Fruit fly (Drosophila melanogaster) whole organism, embryonic: ENCODE results near the gene CG32117.
A peak's percentile ranks its signal among the peaks of the same experiment; 100 is the strongest.

Experiments
- Abd-B ChIP-seq: fragments of 200-800 bp; sonication (Bioruptor generic); optimal IDR thresholded peaks from 2 replicates; lab custom pipeline; 2018; ENCODE audit warnings: missing biosample characterization, mild to moderate bottlenecking, missing genetic modification characterization, moderate library complexity
- Atf-2 ChIP-seq: fragments of 200-800 bp; sonication (Bioruptor generic); optimal IDR thresholded peaks from 2 replicates; lab custom pipeline; 2016; ENCODE audit warnings: missing biosample characterization, missing genetic modification characterization
- Bteb2 ChIP-seq: fragments of 200-800 bp; sonication (Bioruptor generic); optimal IDR thresholded peaks from 2 replicates; lab custom pipeline; 2016; ENCODE audit warnings: missing biosample characterization, missing genetic modification characterization
- CG10147 ChIP-seq: fragments of 200-800 bp; sonication (Bioruptor generic); optimal IDR thresholded peaks from 2 replicates; lab custom pipeline; 2019; ENCODE audit warnings: missing biosample characterization, mild to moderate bottlenecking, missing genetic modification characterization, moderate library complexity
- CG11247 ChIP-seq: fragments of 200-800 bp; sonication (Bioruptor generic); IDR thresholded peaks from 2 replicates; pipeline ENCODE4 v1.3.6; 2022; ENCODE audit warnings: missing biosample characterization, missing genetic modification characterization
- CG12219 ChIP-seq: fragments of 200-800 bp; sonication (Bioruptor generic); optimal IDR thresholded peaks from 3 replicates; lab custom pipeline; 2018; ENCODE audit warnings: missing biosample characterization, mild to moderate bottlenecking, missing genetic modification characterization
- CG12299 ChIP-seq: fragments of 200-800 bp; sonication (Bioruptor generic); optimal IDR thresholded peaks from 2 replicates; lab custom pipeline; 2018; ENCODE audit warnings: missing biosample characterization, mild to moderate bottlenecking, missing genetic modification characterization
- CG14014 ChIP-seq: fragments of 200-800 bp; sonication (Bioruptor generic); IDR thresholded peaks from 2 replicates; pipeline ENCODE4 v1.3.6; 2022; ENCODE audit warnings: missing biosample characterization, missing genetic modification characterization
- CG14667 ChIP-seq: fragments of 200-800 bp; sonication (Bioruptor generic); IDR thresholded peaks from 2 replicates; pipeline ENCODE4 v1.3.6; 2022; ENCODE audit warnings: missing biosample characterization, missing genetic modification characterization
- CG17328 ChIP-seq: fragments of 200-800 bp; sonication (Bioruptor generic); IDR thresholded peaks from 2 replicates; pipeline ENCODE4 v1.3.6; 2022; ENCODE audit warnings: missing biosample characterization, missing genetic modification characterization
- CG1832 ChIP-seq: fragments of 200-800 bp; sonication (Bioruptor generic); optimal IDR thresholded peaks from 2 replicates; lab custom pipeline; 2017; ENCODE audit warnings: missing biosample characterization, mild to moderate bottlenecking, missing genetic modification characterization, inconsistent platforms
- CG2875 ChIP-seq: fragments of 200-800 bp; sonication (Bioruptor generic); optimal IDR thresholded peaks from 2 replicates; lab custom pipeline; 2017; ENCODE audit warnings: missing biosample characterization, mild to moderate bottlenecking, missing genetic modification characterization, missing genetic modification reagents
- CG32772 ChIP-seq: fragments of 200-800 bp; sonication (Bioruptor generic); IDR thresholded peaks from 2 replicates; pipeline ENCODE4 v1.3.6; 2022; ENCODE audit warnings: missing biosample characterization, missing genetic modification characterization
- CG33213 ChIP-seq: fragments of 200-800 bp; sonication (Bioruptor generic); optimal IDR thresholded peaks from 3 replicates; lab custom pipeline; 2016; ENCODE audit warnings: missing biosample characterization, missing genetic modification characterization
- CG4820 ChIP-seq: fragments of 200-800 bp; sonication (Bioruptor generic); optimal IDR thresholded peaks from 3 replicates; lab custom pipeline; 2016; ENCODE audit warnings: missing biosample characterization, missing genetic modification characterization
- CG6175 ChIP-seq: fragments of 200-800 bp; sonication (Bioruptor generic); IDR thresholded peaks from 3 replicates; pipeline ENCODE4 v1.3.6; 2022; ENCODE audit warnings: missing biosample characterization, missing genetic modification characterization
- CG8089 ChIP-seq: fragments of 200-800 bp; sonication (Bioruptor generic); optimal IDR thresholded peaks from 3 replicates; lab custom pipeline; 2016; ENCODE audit warnings: missing biosample characterization, missing genetic modification characterization
- CG8281 ChIP-seq: fragments of 200-800 bp; sonication (Bioruptor generic); optimal IDR thresholded peaks from 2 replicates; lab custom pipeline; 2018; ENCODE audit warnings: missing biosample characterization, mild to moderate bottlenecking, missing genetic modification characterization, moderate library complexity
- CG8388 ChIP-seq: fragments of 200-800 bp; sonication (Bioruptor generic); optimal IDR thresholded peaks from 2 replicates; lab custom pipeline; 2019; ENCODE audit warnings: missing biosample characterization, mild to moderate bottlenecking, missing genetic modification characterization, moderate library complexity
- CG8478 ChIP-seq: fragments of >200 bp; optimal IDR thresholded peaks from 2 replicates; lab custom pipeline; 2018
- CG8765 ChIP-seq: fragments of 200-800 bp; sonication (Bioruptor generic); IDR thresholded peaks from 2 replicates; pipeline ENCODE4 v1.3.6; 2022; ENCODE audit warnings: missing biosample characterization, missing genetic modification characterization
- CG9215 ChIP-seq: fragments of 200-800 bp; sonication (Bioruptor generic); IDR thresholded peaks from 2 replicates; pipeline ENCODE4 v1.3.6; 2022; ENCODE audit warnings: missing biosample characterization, missing genetic modification characterization
- D19A ChIP-seq: fragments of 200-800 bp; optimal IDR thresholded peaks from 3 replicates; lab custom pipeline; 2019; ENCODE audit warnings: missing biosample characterization, mild to moderate bottlenecking, missing genetic modification characterization, moderate library complexity
- D19B ChIP-seq: fragments of 200-800 bp; sonication (Bioruptor generic); optimal IDR thresholded peaks from 2 replicates; lab custom pipeline; 2017; ENCODE audit warnings: missing biosample characterization, mild to moderate bottlenecking, missing genetic modification characterization
- E2f2 ChIP-seq: fragments of 200-800 bp; sonication (Bioruptor generic); IDR thresholded peaks from 2 replicates; pipeline ENCODE4 v1.3.6; 2022; ENCODE audit warnings: missing biosample characterization, missing genetic modification characterization
- Hr39 ChIP-seq: fragments of >200 bp; optimal IDR thresholded peaks from 2 replicates; lab custom pipeline; 2017
- Hr78 ChIP-seq, 2 experiments: fragments of 200-800 bp in 1 of 2; fragments of >200 bp in 1 of 2; sonication (Bioruptor generic) in 1 of 2; optimal IDR thresholded peaks; 2 replicates each; lab custom pipeline; 2017 to 2019; ENCODE audit warnings: missing biosample characterization in 2 of 2, missing genetic modification characterization in 2 of 2, mild to moderate bottlenecking in 1 of 2, moderate library complexity in 1 of 2
- Jarid2 ChIP-seq: fragments of 200-800 bp; sonication (Bioruptor generic); optimal IDR thresholded peaks from 3 replicates; lab custom pipeline; 2017; ENCODE audit warnings: mild to moderate bottlenecking, missing biosample characterization, missing genetic modification reagents, missing genetic modification characterization
- Lpt ChIP-seq: fragments of >200 bp; optimal IDR thresholded peaks from 2 replicates; lab custom pipeline; 2018; ENCODE audit warnings: missing biosample characterization, missing genetic modification characterization
- NK7.1 ChIP-seq: fragments of 200-800 bp; sonication (Bioruptor generic); optimal IDR thresholded peaks from 3 replicates; lab custom pipeline; 2016; ENCODE audit warnings: missing biosample characterization, missing genetic modification characterization
- Neu2 ChIP-seq: fragments of 200-800 bp; sonication (Bioruptor generic); optimal IDR thresholded peaks from 3 replicates; lab custom pipeline; 2016; ENCODE audit warnings: missing biosample characterization, missing genetic modification characterization, borderline replicate concordance
- Oli ChIP-seq: fragments of 200-800 bp; sonication (Bioruptor generic); optimal IDR thresholded peaks from 2 replicates; lab custom pipeline; 2018; ENCODE audit warnings: missing biosample characterization, mild to moderate bottlenecking, missing genetic modification characterization, moderate library complexity
- Scr ChIP-seq: fragments of 200-800 bp; sonication (Bioruptor generic); IDR thresholded peaks from 2 replicates; pipeline ENCODE4 v1.3.6; 2022; ENCODE audit warnings: missing biosample characterization, missing genetic modification characterization; ENCODE audit not compliant: partially characterized antibody
- bab2 ChIP-seq: fragments of 200-800 bp; sonication (Bioruptor generic); optimal IDR thresholded peaks from 2 replicates; lab custom pipeline; 2016; ENCODE audit warnings: missing biosample characterization, missing genetic modification characterization
- bowl ChIP-seq: fragments of 200-800 bp; sonication (Bioruptor generic); IDR thresholded peaks from 2 replicates; pipeline ENCODE4 v1.3.6; 2022; ENCODE audit warnings: missing biosample characterization, missing genetic modification characterization
- chm ChIP-seq: fragments of 200-800 bp; sonication (Bioruptor generic); IDR thresholded peaks from 2 replicates; pipeline ENCODE4 v1.3.6; 2022; ENCODE audit warnings: missing biosample characterization, missing genetic modification characterization
- da ChIP-seq: fragments of 200-800 bp; sonication (Bioruptor generic); optimal IDR thresholded peaks from 2 replicates; lab custom pipeline; 2016; ENCODE audit warnings: missing biosample characterization, missing genetic modification characterization
- ems ChIP-seq: fragments of 200-800 bp; sonication (Bioruptor generic); optimal IDR thresholded peaks from 3 replicates; lab custom pipeline; 2016; ENCODE audit warnings: missing biosample characterization, missing genetic modification characterization
- esg ChIP-seq: fragments of 200-800 bp; sonication (Bioruptor generic); conservative IDR thresholded peaks from 2 replicates; pipeline ENCODE4 v1.3.6; 2022; ENCODE audit warnings: missing biosample characterization, missing genetic modification characterization
- fd3F ChIP-seq: fragments of 200-800 bp; sonication (Bioruptor generic); optimal IDR thresholded peaks from 2 replicates; lab custom pipeline; 2018; ENCODE audit warnings: missing biosample characterization, mild to moderate bottlenecking, missing genetic modification characterization, moderate library complexity
- fu2 ChIP-seq: fragments of 200-800 bp; sonication (Bioruptor generic); optimal IDR thresholded peaks from 2 replicates; lab custom pipeline; 2016; ENCODE audit warnings: missing biosample characterization, missing genetic modification characterization
- ind ChIP-seq: fragments of 200-800 bp; sonication (Bioruptor generic); optimal IDR thresholded peaks from 3 replicates; lab custom pipeline; 2016; ENCODE audit warnings: missing biosample characterization, missing genetic modification characterization
- kni ChIP-seq: fragments of 200-800 bp; sonication (Bioruptor generic); optimal IDR thresholded peaks from 3 replicates; lab custom pipeline; 2017; ENCODE audit warnings: mild to moderate bottlenecking, missing biosample characterization, missing genetic modification reagents, missing genetic modification characterization
- maf-S ChIP-seq: fragments of 200-800 bp; sonication (Bioruptor generic); optimal IDR thresholded peaks from 2 replicates; lab custom pipeline; 2016; ENCODE audit warnings: missing biosample characterization, missing genetic modification characterization
- ro ChIP-seq: fragments of 200-800 bp; sonication (Bioruptor generic); IDR thresholded peaks from 2 replicates; pipeline ENCODE4 v1.3.6; 2022; ENCODE audit warnings: missing biosample characterization, missing genetic modification characterization
- row ChIP-seq: fragments of 200-800 bp; sonication (Bioruptor generic); IDR thresholded peaks from 3 replicates; pipeline ENCODE4 v1.3.6; 2022; ENCODE audit warnings: missing biosample characterization, missing genetic modification characterization
- stc ChIP-seq: fragments of 200-800 bp; sonication (Bioruptor generic); IDR thresholded peaks from 2 replicates; pipeline ENCODE4 v1.3.6; 2022; ENCODE audit warnings: missing biosample characterization, missing genetic modification characterization
- toy ChIP-seq: fragments of 200-800 bp; sonication (Bioruptor generic); IDR thresholded peaks from 2 replicates; pipeline ENCODE4 v1.3.6; 2022; ENCODE audit warnings: missing biosample characterization, missing genetic modification characterization
- tx ChIP-seq: fragments of 200-800 bp; sonication (Bioruptor generic); optimal IDR thresholded peaks from 2 replicates; lab custom pipeline; 2016; ENCODE audit warnings: missing biosample characterization, missing genetic modification characterization
- wdn ChIP-seq: fragments of 200-800 bp; sonication (Bioruptor generic); IDR thresholded peaks from 2 replicates; pipeline ENCODE4 v1.3.6; 2022; ENCODE audit warnings: missing biosample characterization, missing genetic modification characterization
- wor ChIP-seq: fragments of 200-800 bp; sonication (Bioruptor generic); IDR thresholded peaks from 2 replicates; pipeline ENCODE4 v1.3.6; 2022; ENCODE audit warnings: missing biosample characterization, missing genetic modification characterization
- yki ChIP-seq: fragments of >200 bp; optimal IDR thresholded peaks from 3 replicates; lab custom pipeline; 2018
- zen2 ChIP-seq: fragments of 200-800 bp; sonication (Bioruptor generic); IDR thresholded peaks from 3 replicates; pipeline ENCODE4 v1.3.6; 2022; ENCODE audit warnings: missing biosample characterization, missing genetic modification characterization; ENCODE audit not compliant: partially characterized antibody
- zf30C ChIP-seq: fragments of 200-800 bp; sonication (Bioruptor generic); optimal IDR thresholded peaks from 3 replicates; lab custom pipeline; 2018; ENCODE audit warnings: missing biosample characterization, mild to moderate bottlenecking, missing genetic modification characterization

The CG32117 gene

dm6 chr3L:12874211-12874610, 29.3 kb downstream of the CG32117 start (continued):
- TF ChIP-seq Hr39 (lab: Kevin White, UChicago) = no peak
- TF ChIP-seq row (GFP tag; lab: Robert Waterston, UW) = peak; percentile 61; the same call in 2 of the 3 replicates
- TF ChIP-seq CG8089 (GFP tag; lab: Kevin White, UChicago) = no peak
- TF ChIP-seq CG12219 (GFP tag; lab: Kevin White, UChicago) = no peak
- no peak for TF ChIP-seq CG12299
- TF ChIP-seq ro (GFP tag; lab: Robert Waterston, UW) = no peak
- TF ChIP-seq esg (GFP tag; lab: Robert Waterston, UW) = peak; percentile 30; the same call in 1 of the 2 replicates
- TF ChIP-seq NK7.1 = no peak
- no peak for TF ChIP-seq CG8388 (GFP tag; lab: Kevin White, UChicago)
- TF ChIP-seq CG4820 (GFP tag; lab: Kevin White, UChicago) = no peak
- TF ChIP-seq da (GFP tag; lab: Kevin White, UChicago) = no peak
- TF ChIP-seq CG2875 (GFP tag; lab: Kevin White, UChicago) = no peak
- no peak for TF ChIP-seq wdn
- TF ChIP-seq CG10147 = peak; percentile 33
- no peak for TF ChIP-seq toy (GFP tag; lab: Robert Waterston, UW)
- no peak for TF ChIP-seq E2f2
- TF ChIP-seq Scr (GFP tag; lab: Robert Waterston, UW) = no peak
- TF ChIP-seq CG8281 (tag; lab: Kevin White, UChicago) = no peak
- no peak for TF ChIP-seq Hr78 (GFP tag; optimal IDR thresholded peaks at IDR 0.05; lab: Kevin White, UChicago)
- no peak for TF ChIP-seq Atf-2 (GFP tag; lab: Kevin White, UChicago)
- no peak for TF ChIP-seq CG14667 (GFP tag; lab: Robert Waterston, UW)
- TF ChIP-seq CG14014 (GFP tag; lab: Robert Waterston, UW) = no peak
- TF ChIP-seq bab2 (GFP tag; lab: Kevin White, UChicago) = no peak
- no peak for TF ChIP-seq zen2
- TF ChIP-seq CG9215 (GFP tag; lab: Robert Waterston, UW) = no peak
- TF ChIP-seq D19B (GFP tag; lab: Kevin White, UChicago) = no peak
- TF ChIP-seq Jarid2 (GFP tag; lab: Kevin White, UChicago) = no peak
- no peak for TF ChIP-seq Abd-B
- no peak for TF ChIP-seq fu2
- TF ChIP-seq ems (GFP tag; lab: Kevin White, UChicago) = no peak
- no peak for TF ChIP-seq CG32772
- no peak for TF ChIP-seq CG6175
- TF ChIP-seq CG8478 (lab: Kevin White, UChicago) = no peak
- no peak for TF ChIP-seq CG11247 (GFP tag; lab: Robert Waterston, UW)
- TF ChIP-seq stc (GFP tag; lab: Robert Waterston, UW) = no peak
- no peak for TF ChIP-seq CG1832 (GFP tag; lab: Kevin White, UChicago)
- no peak for TF ChIP-seq chm (GFP tag; lab: Robert Waterston, UW)
- no peak for TF ChIP-seq maf-S (GFP tag; lab: Kevin White, UChicago)
- no peak for TF ChIP-seq D19A
- no peak for TF ChIP-seq CG17328
- peak; percentile 15 for TF ChIP-seq Oli (tag; lab: Kevin White, UChicago)
- TF ChIP-seq zf30C (GFP tag; lab: Kevin White, UChicago) = no peak
- TF ChIP-seq CG8765 (GFP tag; lab: Robert Waterston, UW) = no peak
- TF ChIP-seq Lpt (GFP tag; lab: Kevin White, UChicago) = no peak
- peak; percentile 7 for TF ChIP-seq fd3F (GFP tag; lab: Kevin White, UChicago)
- TF ChIP-seq ind (GFP tag; lab: Kevin White, UChicago) = no peak
- no peak for TF ChIP-seq kni (GFP tag; lab: Kevin White, UChicago)
- TF ChIP-seq Neu2 (GFP tag; lab: Kevin White, UChicago) = no peak
- no peak for TF ChIP-seq Bteb2 (GFP tag; lab: Kevin White, UChicago)
- no peak for TF ChIP-seq wor (GFP tag; lab: Robert Waterston, UW)
- no peak for TF ChIP-seq yki (lab: Kevin White, UChicago)
- no peak for TF ChIP-seq CG33213 (GFP tag; lab: Kevin White, UChicago)
- no peak for TF ChIP-seq tx (GFP tag; lab: Kevin White, UChicago)
- TF ChIP-seq bowl (GFP tag; lab: Robert Waterston, UW) = no peak
